Worm (Caenorhabditis elegans) whole organism, late embryonic: ENCODE results near the gene nhr-148.

ENCODE experiments used
- ama-1 ChIP-seq: fragments of 150-350 bp; optimal IDR thresholded peaks from 2 replicates; lab custom pipeline; 2014
- ceh-48 ChIP-seq: sonication (generic microtip); optimal IDR thresholded peaks from 2 replicates; lab custom pipeline; 2016; ENCODE audit warnings: missing genetic modification characterization, inconsistent platforms, missing compliant biosample characterization
- dve-1 ChIP-seq: sonication (generic microtip); optimal IDR thresholded peaks from 2 replicates; lab custom pipeline; 2017; ENCODE audit warnings: antibody characterized with exemption, mild to moderate bottlenecking, missing genetic modification characterization, missing compliant biosample characterization
- elt-2 ChIP-seq: sonication (generic microtip); optimal IDR thresholded peaks from 2 replicates; lab custom pipeline; 2016; ENCODE audit warnings: missing genetic modification reagents, missing genetic modification characterization, missing compliant biosample characterization
- fax-1 ChIP-seq: sonication (generic microtip); optimal IDR thresholded peaks from 2 replicates; lab custom pipeline; 2016; ENCODE audit warnings: missing genotype, missing genetic modification characterization, missing compliant biosample characterization
- hlh-30 ChIP-seq: sonication (generic microtip); optimal IDR thresholded peaks from 2 replicates; lab custom pipeline; 2017; ENCODE audit warnings: antibody characterized with exemption, missing genetic modification characterization, missing compliant biosample characterization; ENCODE audit not compliant: insufficient read depth
- nhr-11 ChIP-seq: fragments of 150-350 bp; optimal IDR thresholded peaks from 2 replicates; lab custom pipeline; 2014; ENCODE audit warnings: missing biosample characterization, missing genetic modification characterization
- nhr-232 ChIP-seq: sonication (generic microtip); optimal IDR thresholded peaks from 2 replicates; lab custom pipeline; 2016; ENCODE audit warnings: missing genetic modification characterization, missing compliant biosample characterization
- odd-2 ChIP-seq: sonication (generic microtip); optimal IDR thresholded peaks from 2 replicates; lab custom pipeline; 2017; ENCODE audit warnings: antibody characterized with exemption, mild to moderate bottlenecking, missing genetic modification characterization, missing compliant biosample characterization
- pha-4 ChIP-seq: fragments of 150-350 bp; optimal IDR thresholded peaks from 2 replicates; lab custom pipeline; 2018; ENCODE audit warnings: missing biosample characterization, missing genetic modification reagents, missing genetic modification characterization
- sox-4 ChIP-seq: sonication (generic microtip); optimal IDR thresholded peaks from 2 replicates; lab custom pipeline; 2017; ENCODE audit warnings: mild to moderate bottlenecking, missing genetic modification characterization, inconsistent platforms, missing compliant biosample characterization

- TF ChIP-seq nhr-232 (tag; lab: Kevin White, UChicago), result no peak
- no peak for TF ChIP-seq fax-1
- no peak for TF ChIP-seq dve-1 (tag; lab: Kevin White, UChicago)
- TF ChIP-seq hlh-30 (tag; lab: Kevin White, UChicago), result no peak
- no peak for TF ChIP-seq ama-1
- TF ChIP-seq sox-4, result no peak
- no peak for TF ChIP-seq pha-4 (tag; lab: Kevin White, UChicago)
- no peak for TF ChIP-seq nhr-11
- no peak for TF ChIP-seq odd-2 (tag; lab: Kevin White, UChicago)
- TF ChIP-seq elt-2, result no peak
- TF ChIP-seq ceh-48 (tag; lab: Kevin White, UChicago), result no peak
Observed at ce11 chrV:7349541-7349940, 7.6 kb downstream of the nhr-148 start, which contains the start of gene nhr-149.
